Worm (Caenorhabditis elegans) whole organism, L3 larva: ENCODE measurements around the gene ttr-17.

Experiments used
- R02D3.7 ChIP-seq: fragments of 150-350 bp; optimal IDR thresholded peaks from 2 replicates; lab custom pipeline; 2014; ENCODE audit warnings: missing biosample characterization, missing genetic modification characterization
- snpc-4 ChIP-seq: fragments of 150-350 bp; optimal IDR thresholded peaks from 2 replicates; lab custom pipeline; 2014; ENCODE audit warnings: missing biosample characterization, missing genetic modification characterization

ce11 chrIV:11111898-11112297 lies 45.1 kb upstream of the ttr-17 start:
- TF ChIP-seq snpc-4 (tag; lab: Kevin White, UChicago) (no peak), R02D3.7 (tag; lab: Kevin White, UChicago) (no peak)
